Fruit fly (Drosophila melanogaster): ENCODE measurements around the gene Claspin.

Claspin gene

DNA sequence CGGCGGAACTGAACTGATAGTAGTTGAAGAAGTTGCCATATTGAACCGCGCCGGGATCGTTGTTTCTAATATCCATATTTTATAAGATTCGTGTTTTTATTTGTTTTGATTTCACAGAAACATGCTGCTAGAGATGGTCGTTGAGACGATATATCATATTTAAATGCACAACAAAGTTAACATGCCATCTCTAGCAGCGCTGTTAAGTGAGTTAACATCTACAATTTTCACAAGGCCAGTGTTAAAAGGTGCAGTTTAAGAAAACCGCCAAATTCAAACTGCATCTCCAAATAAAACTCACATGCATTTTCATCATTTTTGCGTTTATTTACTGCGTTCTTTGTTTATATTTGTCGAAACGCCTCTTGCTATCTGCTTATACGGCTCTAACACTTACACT, 54.1 kb downstream of the Claspin start, which contains the start of gene CG11342:
Gene CG11342 (minus strand): TSS at position 120 of the 400 bp plus-strand sequence.
- no peak for TF ChIP-seq pdm3 (GFP tag; optimal IDR thresholded peaks at IDR 0.05)
- TF ChIP-seq lz (GFP tag; optimal IDR thresholded peaks at IDR 0.05) = peak; percentile 13
- peak; percentile 78 for TF ChIP-seq fkh (GFP tag; optimal IDR thresholded peaks at IDR 0.05)
- no peak for TF ChIP-seq CG1621 (tag; optimal IDR thresholded peaks at IDR 0.05)
- TF ChIP-seq esn (GFP tag; optimal IDR thresholded peaks at IDR 0.05) = peak; percentile 41
- no peak for TF ChIP-seq Sox15 (GFP tag; optimal IDR thresholded peaks at IDR 0.05)
- no peak for TF ChIP-seq Eip75B (GFP tag; optimal IDR thresholded peaks at IDR 0.05)
- TF ChIP-seq CG16779 (tag; optimal IDR thresholded peaks at IDR 0.05) = no peak
- peak; percentile 23 for TF ChIP-seq achi (GFP tag; optimal IDR thresholded peaks at IDR 0.05)
- TF ChIP-seq ss (GFP tag; optimal IDR thresholded peaks at IDR 0.05) = no peak

Measured in whole organism, prepupa.